Fruit fly (Drosophila melanogaster): ENCODE data around the gene Syp.

DNA sequence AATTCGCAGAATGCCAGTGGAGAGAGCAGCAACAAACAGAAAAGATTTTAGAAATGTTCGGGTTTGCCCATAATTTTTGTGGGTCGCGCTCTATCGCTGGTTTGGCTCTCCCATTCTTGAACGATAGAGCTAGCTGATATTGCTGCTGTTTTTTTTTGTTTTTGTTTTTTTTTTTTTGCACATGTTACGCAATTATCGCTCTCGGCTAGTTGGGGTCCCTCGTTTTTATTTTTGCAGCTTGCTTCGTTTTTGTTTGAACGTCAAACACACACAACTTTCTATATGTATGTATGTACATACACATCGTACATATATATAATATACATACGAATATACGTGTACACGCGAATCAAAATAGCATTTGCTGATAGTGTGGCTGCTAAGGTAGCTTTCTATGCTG is 33.9 kb downstream of the Syp start:
- TF ChIP-seq CG6163 (GFP tag; IDR thresholded peaks at IDR 0.05) = peak; percentile 43; the same call in 1 of the 3 replicates
- no peak for TF ChIP-seq OdsH (GFP tag; optimal IDR thresholded peaks at IDR 0.05)
- no peak for TF ChIP-seq Smox (GFP tag; optimal IDR thresholded peaks at IDR 0.05)
- TF ChIP-seq spab (GFP tag; optimal IDR thresholded peaks at IDR 0.05) = no peak
